Worm (Caenorhabditis elegans): ENCODE measurements around the gene Y57G11A.2.
"Not testable (repeated sequence)": the region's sequence is repeated elsewhere in the genome, so short reads cannot be mapped to it uniquely, and the experiment has no call there.

Gene Y57G11A.2

DNA sequence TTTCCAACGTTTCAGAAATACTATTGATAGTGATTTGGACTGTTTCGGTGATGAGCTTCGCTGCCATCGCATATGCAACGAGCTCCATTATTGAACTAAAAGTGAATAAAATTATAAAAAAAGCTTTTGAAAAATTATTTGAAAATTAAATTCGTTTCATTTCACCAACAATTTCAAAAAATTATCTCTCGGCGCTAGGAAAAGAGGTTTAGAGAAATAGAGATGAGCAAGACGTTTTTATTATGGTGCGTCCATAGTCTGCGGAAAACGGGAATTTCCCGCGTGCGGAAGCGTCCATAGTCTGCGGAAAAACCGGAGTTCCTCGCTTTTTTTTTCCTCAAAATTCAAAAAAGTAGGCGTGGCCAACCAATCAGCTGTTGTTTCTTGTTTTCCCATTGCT lies 32.5 kb upstream of the Y57G11A.2 start, which contains the start of gene pals-30:
Gene pals-30, minus strand, starts transcription at position 101 of the 400 bp plus-strand sequence.
- TF ChIP-seq hmbx-1, hnd-1, ets-7 (tag; optimal IDR thresholded peaks at IDR 0.05): not testable (repeated sequence)

DNA sequence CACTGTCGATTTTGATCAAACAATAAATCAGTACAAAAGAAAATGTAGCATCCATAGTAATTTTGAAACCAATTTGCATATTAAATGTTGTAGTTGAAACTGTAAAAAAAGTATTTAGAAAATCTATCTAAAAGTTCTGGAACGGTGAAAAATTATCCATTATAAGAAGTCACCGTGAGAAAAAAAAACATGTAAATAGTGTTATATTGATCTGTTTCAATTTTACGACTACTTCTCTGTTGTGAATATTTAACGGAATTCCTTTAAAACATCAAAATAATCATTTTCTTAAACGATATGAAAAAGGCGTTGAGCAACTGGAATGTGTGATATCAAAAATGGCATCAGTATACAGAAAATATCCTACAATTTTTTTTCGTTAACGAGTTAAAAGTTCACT lies 30.0 kb upstream of the Y57G11A.2 start, which contains the start of gene T27E7.9:
Gene T27E7.9, minus strand, starts transcription at position 101 of the 400 bp plus-strand sequence.
- no peak for TF ChIP-seq ets-7 (tag; optimal IDR thresholded peaks at IDR 0.05)
- TF ChIP-seq tbx-37 (GFP tag; conservative IDR thresholded peaks at IDR 0.05), result no peak
- TF ChIP-seq aly-1 (tag; optimal IDR thresholded peaks at IDR 0.05), result no peak
- no peak for TF ChIP-seq hmg-4 (GFP tag; optimal IDR thresholded peaks at IDR 0.05)
- no peak for TF ChIP-seq tra-4 (tag; optimal IDR thresholded peaks at IDR 0.05)
- TF ChIP-seq tbx-11 (GFP tag; IDR thresholded peaks at IDR 0.05), result no peak
- TF ChIP-seq sea-1 (GFP tag; conservative IDR thresholded peaks at IDR 0.05), result no peak
- no peak for TF ChIP-seq flt-1 (GFP tag; IDR thresholded peaks at IDR 0.05)
- no peak for TF ChIP-seq hmbx-1 (tag; optimal IDR thresholded peaks at IDR 0.05)
- no peak for TF ChIP-seq scrt-1 (GFP tag; IDR thresholded peaks at IDR 0.05)
- no peak for TF ChIP-seq B0310.2 (tag; optimal IDR thresholded peaks at IDR 0.05)
- no peak for TF ChIP-seq hnd-1 (tag; optimal IDR thresholded peaks at IDR 0.05)
- no peak for TF ChIP-seq ceh-36 (tag; optimal IDR thresholded peaks at IDR 0.05)

DNA sequence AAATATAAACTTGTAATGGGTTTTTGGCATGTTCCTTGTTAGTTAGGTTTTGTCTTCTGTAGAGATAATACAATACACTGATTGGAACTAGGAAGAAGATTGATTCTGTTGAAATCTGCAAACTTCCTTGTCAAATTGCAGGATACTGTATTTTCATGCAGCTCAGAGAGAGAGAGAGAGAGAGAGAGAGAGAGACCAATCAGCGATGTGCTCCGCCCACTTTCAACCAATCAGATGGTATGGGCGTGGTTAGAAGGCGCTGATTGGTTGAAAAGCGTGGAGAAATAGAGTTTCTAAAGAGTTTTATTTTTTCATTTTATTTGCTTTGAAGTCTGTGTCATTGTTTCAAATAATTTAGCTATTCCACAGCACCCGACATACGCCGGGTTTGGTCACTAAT lies 28.0 kb upstream of the Y57G11A.2 start:
- TF ChIP-seq ceh-13 (GFP tag; optimal IDR thresholded peaks at IDR 0.05) (no peak), hmbx-1 (tag; optimal IDR thresholded peaks at IDR 0.05) (no peak), ets-7 (tag; optimal IDR thresholded peaks at IDR 0.05) (no peak), flt-1 (GFP tag; IDR thresholded peaks at IDR 0.05) (no peak), pes-1 (GFP tag; IDR thresholded peaks at IDR 0.05) (no peak), ama-1 (optimal IDR thresholded peaks at IDR 0.05) (no peak), aly-1 (tag; optimal IDR thresholded peaks at IDR 0.05) (no peak), tbx-37 (GFP tag; conservative IDR thresholded peaks at IDR 0.05) (no peak), hnd-1 (tag; optimal IDR thresholded peaks at IDR 0.05) (no peak), ceh-36 (tag; optimal IDR thresholded peaks at IDR 0.05) (no peak), sea-1 (GFP tag; conservative IDR thresholded peaks at IDR 0.05) (no peak)

DNA sequence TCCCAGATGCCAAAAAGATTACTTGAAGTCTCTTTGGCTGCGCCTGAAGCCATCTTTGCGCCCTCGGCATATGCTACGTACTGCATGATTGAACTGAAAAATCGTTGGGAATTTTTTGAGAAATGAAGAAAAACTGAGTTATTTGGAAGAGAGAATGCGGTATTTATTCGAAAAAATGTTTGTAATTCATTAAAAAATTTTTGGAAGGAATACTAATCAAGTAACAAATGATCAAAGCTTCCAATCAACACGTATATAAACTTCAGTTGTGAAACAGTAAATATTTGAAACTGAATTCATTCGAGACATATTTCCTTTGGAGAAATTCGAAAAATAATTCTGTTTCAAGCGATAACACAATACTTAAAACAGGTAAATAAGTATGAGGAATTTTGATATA lies 23.2 kb upstream of the Y57G11A.2 start, which contains the start of gene pals-29:
Gene pals-29, minus strand, starts transcription at position 101 of the 400 bp plus-strand sequence.
- no peak for TF ChIP-seq hnd-1 (tag; optimal IDR thresholded peaks at IDR 0.05)
- TF ChIP-seq ceh-36 (tag; optimal IDR thresholded peaks at IDR 0.05), result no peak
- no peak for TF ChIP-seq scrt-1 (GFP tag; IDR thresholded peaks at IDR 0.05)
- TF ChIP-seq hmbx-1 (tag; optimal IDR thresholded peaks at IDR 0.05), result no peak
- TF ChIP-seq flt-1 (GFP tag; IDR thresholded peaks at IDR 0.05), result no peak
- TF ChIP-seq aly-1 (tag; optimal IDR thresholded peaks at IDR 0.05), result no peak
- no peak for TF ChIP-seq hmg-4 (GFP tag; optimal IDR thresholded peaks at IDR 0.05)
- no peak for TF ChIP-seq tra-4 (tag; optimal IDR thresholded peaks at IDR 0.05)
- TF ChIP-seq ama-1 (optimal IDR thresholded peaks at IDR 0.05), result no peak
- TF ChIP-seq sea-1 (GFP tag; conservative IDR thresholded peaks at IDR 0.05), result no peak
- no peak for TF ChIP-seq pes-1 (GFP tag; IDR thresholded peaks at IDR 0.05)

ce11 chrIV:14536911-14537310 lies 17.6 kb upstream of the Y57G11A.2 start, which contains the start of gene T27E7.5:
T27E7.5 (plus strand) TSS chrIV:14537163.
- TF ChIP-seq tbx-11 (GFP tag; IDR thresholded peaks at IDR 0.05) (no peak), aly-1 (tag; optimal IDR thresholded peaks at IDR 0.05) (no peak), B0310.2 (tag; optimal IDR thresholded peaks at IDR 0.05) (no peak), tbx-37 (GFP tag; conservative IDR thresholded peaks at IDR 0.05) (no peak), scrt-1 (GFP tag; IDR thresholded peaks at IDR 0.05) (no peak), sea-1 (GFP tag; conservative IDR thresholded peaks at IDR 0.05) (no peak), hnd-1 (tag; optimal IDR thresholded peaks at IDR 0.05) (no peak), F13C5.2 (tag; optimal IDR thresholded peaks at IDR 0.05) (no peak), flt-1 (GFP tag; IDR thresholded peaks at IDR 0.05) (no peak), ets-7 (tag; optimal IDR thresholded peaks at IDR 0.05) (no peak), ama-1 (optimal IDR thresholded peaks at IDR 0.05) (no peak), pes-1 (GFP tag; IDR thresholded peaks at IDR 0.05) (no peak), tra-4 (tag; optimal IDR thresholded peaks at IDR 0.05) (no peak), hmbx-1 (tag; optimal IDR thresholded peaks at IDR 0.05) (no peak), ceh-13 (GFP tag; optimal IDR thresholded peaks at IDR 0.05) (no peak), ceh-36 (tag; optimal IDR thresholded peaks at IDR 0.05) (no peak), hmg-4 (GFP tag; optimal IDR thresholded peaks at IDR 0.05) (no peak)

DNA sequence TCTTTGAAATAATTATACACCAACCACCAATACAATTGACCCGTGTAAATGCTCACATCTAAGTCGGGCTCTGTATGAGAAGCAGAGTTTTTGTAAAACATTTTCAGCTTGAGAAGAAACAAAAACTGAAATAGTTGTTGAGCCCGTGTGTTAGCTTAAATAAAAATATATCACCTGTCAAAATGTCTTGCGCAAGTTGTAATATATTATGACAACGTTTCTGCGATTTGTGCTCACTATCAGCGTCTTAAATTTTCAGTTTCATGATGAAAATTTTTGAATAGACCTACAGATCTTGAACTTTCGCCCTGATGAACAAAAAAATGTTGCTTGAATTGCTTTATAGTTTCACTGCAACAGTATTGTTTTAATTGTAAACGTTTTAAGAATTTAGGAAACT lies 15.6 kb upstream of the Y57G11A.2 start, which contains the start of gene T27E7.4:
Gene T27E7.4, minus strand, starts transcription at position 101 of the 400 bp plus-strand sequence.
- TF ChIP-seq ama-1 (optimal IDR thresholded peaks at IDR 0.05) (no peak), ceh-36 (tag; optimal IDR thresholded peaks at IDR 0.05) (no peak), hmbx-1 (tag; optimal IDR thresholded peaks at IDR 0.05) (no peak), tbx-37 (GFP tag; conservative IDR thresholded peaks at IDR 0.05) (no peak), ceh-13 (GFP tag; optimal IDR thresholded peaks at IDR 0.05) (no peak), tbx-11 (GFP tag; IDR thresholded peaks at IDR 0.05) (no peak), F13C5.2 (tag; optimal IDR thresholded peaks at IDR 0.05) (no peak), tra-4 (tag; optimal IDR thresholded peaks at IDR 0.05) (no peak), aly-1 (tag; optimal IDR thresholded peaks at IDR 0.05) (no peak), pes-1 (GFP tag; IDR thresholded peaks at IDR 0.05) (no peak), B0310.2 (tag; optimal IDR thresholded peaks at IDR 0.05) (no peak), flt-1 (GFP tag; IDR thresholded peaks at IDR 0.05) (no peak), ets-7 (tag; optimal IDR thresholded peaks at IDR 0.05) (no peak)

ce11 chrIV:14532366-14532765 lies 13.0 kb upstream of the Y57G11A.2 start:
- no peak for TF ChIP-seq flt-1 (GFP tag; IDR thresholded peaks at IDR 0.05)
- no peak for TF ChIP-seq sea-1 (GFP tag; conservative IDR thresholded peaks at IDR 0.05)
- TF ChIP-seq ets-7 (tag; optimal IDR thresholded peaks at IDR 0.05), result no peak
- TF ChIP-seq ceh-36 (tag; optimal IDR thresholded peaks at IDR 0.05), result no peak
- no peak for TF ChIP-seq hmg-4 (GFP tag; optimal IDR thresholded peaks at IDR 0.05)
- TF ChIP-seq pes-1 (GFP tag; IDR thresholded peaks at IDR 0.05), result no peak
- TF ChIP-seq scrt-1 (GFP tag; IDR thresholded peaks at IDR 0.05), result no peak
- TF ChIP-seq ceh-13 (GFP tag; optimal IDR thresholded peaks at IDR 0.05), result no peak
- no peak for TF ChIP-seq tbx-37 (GFP tag; conservative IDR thresholded peaks at IDR 0.05)
- no peak for TF ChIP-seq hnd-1 (tag; optimal IDR thresholded peaks at IDR 0.05)
- TF ChIP-seq hmbx-1 (tag; optimal IDR thresholded peaks at IDR 0.05), result no peak
- TF ChIP-seq aly-1 (tag; optimal IDR thresholded peaks at IDR 0.05), result no peak
- TF ChIP-seq tbx-11 (GFP tag; IDR thresholded peaks at IDR 0.05), result no peak
- no peak for TF ChIP-seq B0310.2 (tag; optimal IDR thresholded peaks at IDR 0.05)
- TF ChIP-seq tra-4 (tag; optimal IDR thresholded peaks at IDR 0.05), result no peak
- TF ChIP-seq ama-1 (optimal IDR thresholded peaks at IDR 0.05), result no peak
- no peak for TF ChIP-seq F13C5.2 (tag; optimal IDR thresholded peaks at IDR 0.05)

Data from whole organism, early embryonic.